Fruit fly (Drosophila melanogaster) Kc167 (cell line): ENCODE results near the gene CG10650.

Experiments
- Myc ChIP-seq: fragments of >200 bp; optimal IDR thresholded peaks from 2 replicates; lab custom pipeline; 2017; ENCODE audit warnings: missing external identifiers
- h ChIP-seq: fragments of >200 bp; optimal IDR thresholded peaks from 3 replicates; lab custom pipeline; 2018; ENCODE audit warnings: missing external identifiers

DNA sequence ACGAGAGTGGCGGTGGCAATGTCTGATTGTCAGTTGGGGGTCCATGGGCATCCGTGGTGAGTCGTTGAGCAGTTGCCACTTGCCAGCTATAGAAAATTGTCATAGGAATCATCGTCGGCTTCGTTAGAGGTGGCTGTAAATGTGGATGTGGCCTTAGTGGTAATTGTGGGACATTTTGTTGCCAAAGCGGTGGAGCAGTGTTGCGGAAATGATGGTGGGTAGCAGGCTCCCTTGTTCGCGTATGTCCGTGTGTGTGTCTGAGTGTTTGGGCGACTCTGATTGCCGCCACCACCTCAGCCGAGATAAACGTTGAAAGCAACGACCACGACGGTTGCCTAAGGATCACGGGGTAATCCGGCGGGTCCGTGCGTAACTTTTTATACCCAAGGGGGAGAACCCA, 21.3 kb upstream of the CG10650 start:
- TF ChIP-seq Myc (no peak), h (lab: Kevin White, UChicago) (no peak)
